Fruit fly (Drosophila melanogaster) whole organism, embryonic: Measurements from ENCODE around the gene CG2691.
A peak's percentile ranks its signal among the peaks of the same experiment; 100 is the strongest.

Experiments
- B-H1 ChIP-seq: fragments of 200-800 bp; sonication (Bioruptor generic); IDR thresholded peaks from 3 replicates; pipeline ENCODE4 v1.3.6; 2022; ENCODE audit warnings: missing biosample characterization, missing genetic modification characterization
- Bdp1 ChIP-seq: fragments of 200-800 bp; sonication (Bioruptor generic); optimal IDR thresholded peaks from 3 replicates; lab custom pipeline; 2016; ENCODE audit warnings: missing biosample characterization, missing genetic modification characterization
- Bgb ChIP-seq: fragments of 200-800 bp; sonication (Bioruptor generic); IDR thresholded peaks from 2 replicates; pipeline ENCODE4 v1.3.6; 2022; ENCODE audit warnings: missing biosample characterization, missing genetic modification characterization; ENCODE audit not compliant: partially characterized antibody
- CG11695 ChIP-seq: fragments of 200-800 bp; sonication (Bioruptor generic); IDR thresholded peaks from 3 replicates; pipeline ENCODE4 v1.3.6; 2022; ENCODE audit warnings: missing biosample characterization, missing genetic modification characterization
- CG11696 ChIP-seq: fragments of 200-800 bp; sonication (Bioruptor generic); IDR thresholded peaks from 2 replicates; pipeline ENCODE4 v1.3.6; 2022; ENCODE audit warnings: missing biosample characterization, missing genetic modification characterization
- CG12219 ChIP-seq: fragments of 200-800 bp; sonication (Bioruptor generic); optimal IDR thresholded peaks from 3 replicates; lab custom pipeline; 2018; ENCODE audit warnings: missing biosample characterization, mild to moderate bottlenecking, missing genetic modification characterization
- CG13624 ChIP-seq: fragments of 200-800 bp; sonication (Bioruptor generic); optimal IDR thresholded peaks from 2 replicates; lab custom pipeline; 2016; ENCODE audit warnings: missing biosample characterization, missing genetic modification characterization
- CG14667 ChIP-seq: fragments of 200-800 bp; sonication (Bioruptor generic); IDR thresholded peaks from 2 replicates; pipeline ENCODE4 v1.3.6; 2022; ENCODE audit warnings: missing biosample characterization, missing genetic modification characterization
- CG14965 ChIP-seq: fragments of 200-800 bp; sonication (Bioruptor generic); optimal IDR thresholded peaks from 2 replicates; lab custom pipeline; 2016; ENCODE audit warnings: missing biosample characterization, missing genetic modification characterization, borderline replicate concordance
- CG15479 ChIP-seq: fragments of 200-800 bp; sonication (Bioruptor generic); optimal IDR thresholded peaks from 3 replicates; lab custom pipeline; 2019; ENCODE audit warnings: missing biosample characterization, mild to moderate bottlenecking, missing genetic modification characterization, moderate library complexity
- CG15514 ChIP-seq: fragments of 200-800 bp; sonication (Bioruptor generic); optimal IDR thresholded peaks from 3 replicates; lab custom pipeline; 2017; ENCODE audit warnings: missing biosample characterization, missing genetic modification characterization, mild to moderate bottlenecking, moderate library complexity, missing genetic modification reagents
- CG16813 ChIP-seq: fragments of 200-800 bp; sonication (Bioruptor generic); IDR thresholded peaks from 3 replicates; pipeline ENCODE4 v1.3.6; 2022; ENCODE audit warnings: missing biosample characterization, missing genetic modification characterization; ENCODE audit not compliant: partially characterized antibody
- CG2199 ChIP-seq: fragments of 200-800 bp; sonication (Bioruptor generic); IDR thresholded peaks from 3 replicates; pipeline ENCODE4 v1.3.6; 2022; ENCODE audit warnings: missing biosample characterization, missing genetic modification characterization
- CG2712 ChIP-seq: fragments of 200-800 bp; optimal IDR thresholded peaks from 3 replicates; lab custom pipeline; 2019; ENCODE audit warnings: missing biosample characterization, mild to moderate bottlenecking, missing genetic modification characterization, moderate library complexity
- CG31388 ChIP-seq: fragments of 200-800 bp; sonication (Bioruptor generic); optimal IDR thresholded peaks from 2 replicates; lab custom pipeline; 2016; ENCODE audit warnings: missing biosample characterization, missing genetic modification characterization
- CG3407 ChIP-seq: fragments of 200-800 bp; sonication (Bioruptor generic); optimal IDR thresholded peaks from 2 replicates; lab custom pipeline; 2018; ENCODE audit warnings: missing biosample characterization, mild to moderate bottlenecking, missing genetic modification characterization
- CG3847 ChIP-seq: fragments of 200-800 bp; sonication (Bioruptor generic); IDR thresholded peaks from 2 replicates; pipeline ENCODE4 v1.3.6; 2022; ENCODE audit warnings: missing biosample characterization, missing genetic modification characterization
- CG4617 ChIP-seq: fragments of 200-800 bp; sonication (Bioruptor generic); optimal IDR thresholded peaks from 3 replicates; lab custom pipeline; 2016; ENCODE audit warnings: missing biosample characterization, missing genetic modification characterization, borderline replicate concordance
- CG6175 ChIP-seq: fragments of 200-800 bp; sonication (Bioruptor generic); IDR thresholded peaks from 3 replicates; pipeline ENCODE4 v1.3.6; 2022; ENCODE audit warnings: missing biosample characterization, missing genetic modification characterization
- CG6791 ChIP-seq: fragments of 200-800 bp; sonication (Bioruptor generic); IDR thresholded peaks from 3 replicates; pipeline ENCODE4 v1.3.6; 2022; ENCODE audit warnings: missing biosample characterization, missing genetic modification characterization; ENCODE audit not compliant: partially characterized antibody
- CG7963 ChIP-seq: fragments of 200-800 bp; sonication (Bioruptor generic); IDR thresholded peaks from 3 replicates; pipeline ENCODE4 v1.3.6; 2022; ENCODE audit warnings: missing biosample characterization, missing genetic modification characterization; ENCODE audit not compliant: partially characterized antibody
- CG7987 ChIP-seq: fragments of 200-800 bp; sonication (Bioruptor generic); optimal IDR thresholded peaks from 2 replicates; lab custom pipeline; 2018; ENCODE audit warnings: missing biosample characterization, mild to moderate bottlenecking, missing genetic modification characterization, moderate library complexity
- CG8944 ChIP-seq: fragments of 200-800 bp; sonication (Bioruptor generic); optimal IDR thresholded peaks from 3 replicates; lab custom pipeline; 2016; ENCODE audit warnings: missing biosample characterization, missing genetic modification characterization
- Camta ChIP-seq: fragments of 200-800 bp; sonication (Bioruptor generic); optimal IDR thresholded peaks from 2 replicates; lab custom pipeline; 2016; ENCODE audit warnings: missing biosample characterization, missing genetic modification characterization
- Drgx ChIP-seq: fragments of 200-800 bp; sonication (Bioruptor generic); IDR thresholded peaks from 2 replicates; pipeline ENCODE4 v1.3.6; 2022; ENCODE audit warnings: missing biosample characterization, missing genetic modification characterization
- Hey ChIP-seq: fragments of 200-800 bp; sonication (Bioruptor generic); optimal IDR thresholded peaks from 3 replicates; lab custom pipeline; 2018; ENCODE audit warnings: missing biosample characterization, mild to moderate bottlenecking, missing genetic modification characterization
- Nf-YC ChIP-seq: fragments of 200-800 bp; optimal IDR thresholded peaks from 3 replicates; lab custom pipeline; 2019; ENCODE audit warnings: missing biosample characterization, mild to moderate bottlenecking, missing genetic modification characterization, moderate library complexity
- Pdp1 ChIP-seq, 2 experiments: fragments of 200-800 bp; sonication (Bioruptor generic); optimal IDR thresholded peaks; 3 replicates each; lab custom pipeline; 2016; ENCODE audit warnings: missing biosample characterization in 2 of 2, missing genetic modification characterization in 2 of 2, mild to moderate bottlenecking in 1 of 2, moderate library complexity in 1 of 2
- Poxn ChIP-seq: fragments of 200-800 bp; sonication (Bioruptor generic); IDR thresholded peaks from 2 replicates; pipeline ENCODE4 v1.3.6; 2022; ENCODE audit warnings: missing biosample characterization, missing genetic modification characterization
- Sry-β ChIP-seq: fragments of 200-800 bp; sonication (Bioruptor generic); optimal IDR thresholded peaks from 2 replicates; lab custom pipeline; 2018; ENCODE audit warnings: missing biosample characterization, mild to moderate bottlenecking, missing genetic modification characterization, moderate library complexity
- Stat92E ChIP-seq, 3 experiments: fragments of >200 bp in 2 of 3; fragments of 200-800 bp in 1 of 3; sonication (Bioruptor generic) in 1 of 3; optimal IDR thresholded peaks; 2 replicates each; lab custom pipeline; 2017 to 2019; ENCODE audit warnings: missing biosample characterization in 3 of 3, missing genetic modification characterization in 3 of 3, mild to moderate bottlenecking in 1 of 3, moderate library complexity in 1 of 3
- Vsx1 ChIP-seq: fragments of 200-800 bp; sonication (Bioruptor generic); optimal IDR thresholded peaks from 2 replicates; lab custom pipeline; 2017; ENCODE audit warnings: missing biosample characterization, mild to moderate bottlenecking, missing genetic modification characterization, missing genetic modification reagents
- Xbp1 ChIP-seq: fragments of 200-800 bp; sonication (Bioruptor generic); optimal IDR thresholded peaks from 3 replicates; lab custom pipeline; 2016; ENCODE audit warnings: missing biosample characterization, mild to moderate bottlenecking, missing genetic modification characterization
- ci ChIP-seq: fragments of 200-800 bp; sonication (Bioruptor generic); IDR thresholded peaks from 3 replicates; pipeline ENCODE4 v1.3.6; 2022; ENCODE audit warnings: missing biosample characterization, missing genetic modification characterization
- gcm ChIP-seq: fragments of 200-800 bp; sonication (Bioruptor generic); optimal IDR thresholded peaks from 2 replicates; lab custom pipeline; 2019; ENCODE audit warnings: missing biosample characterization, mild to moderate bottlenecking, missing genetic modification characterization, moderate library complexity
- gsb ChIP-seq: fragments of 200-800 bp; sonication (Bioruptor generic); IDR thresholded peaks from 2 replicates; pipeline ENCODE4 v1.3.6; 2022; ENCODE audit warnings: missing biosample characterization, missing genetic modification characterization
- ham ChIP-seq: fragments of 200-800 bp; sonication (Bioruptor generic); IDR thresholded peaks from 2 replicates; pipeline ENCODE4 v1.3.6; 2022; ENCODE audit warnings: missing biosample characterization, missing genetic modification characterization
- jing ChIP-seq: fragments of 200-800 bp; sonication (Bioruptor generic); optimal IDR thresholded peaks from 2 replicates; lab custom pipeline; 2018; ENCODE audit warnings: missing biosample characterization, mild to moderate bottlenecking, missing genetic modification characterization
- kah ChIP-seq: fragments of 200-800 bp; sonication (Bioruptor generic); optimal IDR thresholded peaks from 2 replicates; lab custom pipeline; 2018; ENCODE audit warnings: missing biosample characterization, mild to moderate bottlenecking, missing genetic modification characterization
- lilli ChIP-seq: fragments of 200-800 bp; sonication (Bioruptor generic); optimal IDR thresholded peaks from 3 replicates; lab custom pipeline; 2016; ENCODE audit warnings: missing biosample characterization, missing genetic modification characterization
- lola ChIP-seq, 3 experiments: fragments of >200 bp in 2 of 3; fragments of 200-800 bp in 1 of 3; sonication (Bioruptor generic) in 1 of 3; optimal IDR thresholded peaks; 2 replicates each; lab custom pipeline; 2017 to 2019; ENCODE audit warnings: missing biosample characterization in 3 of 3, missing genetic modification characterization in 3 of 3, mild to moderate bottlenecking in 1 of 3, moderate library complexity in 1 of 3
- oc ChIP-seq: fragments of 200-800 bp; sonication (Bioruptor generic); optimal IDR thresholded peaks from 2 replicates; lab custom pipeline; 2018; ENCODE audit warnings: missing biosample characterization, mild to moderate bottlenecking, missing genetic modification characterization, moderate library complexity
- pfk ChIP-seq: fragments of 200-800 bp; sonication (Bioruptor generic); optimal IDR thresholded peaks from 2 replicates; lab custom pipeline; 2018; ENCODE audit warnings: missing biosample characterization, mild to moderate bottlenecking, missing genetic modification characterization, moderate library complexity
- prd ChIP-seq, 3 experiments: fragments of >200 bp in 2 of 3; fragments of 200-800 bp in 1 of 3; sonication (Bioruptor generic) in 1 of 3; optimal IDR thresholded peaks in 2 of 3; IDR thresholded peaks in 1 of 3; 2 replicates in 2 of 3; 3 replicates in 1 of 3; pipeline versions ENCODE4 v1.3.6 to Lab custom; 2017 to 2022; ENCODE audit warnings: missing biosample characterization in 1 of 3, missing genetic modification characterization in 1 of 3
- run ChIP-seq: fragments of 200-800 bp; sonication (Bioruptor generic); optimal IDR thresholded peaks from 3 replicates; lab custom pipeline; 2018; ENCODE audit warnings: missing biosample characterization, mild to moderate bottlenecking, missing genetic modification characterization
- shn ChIP-seq: fragments of 200-800 bp; sonication (Bioruptor generic); optimal IDR thresholded peaks from 3 replicates; lab custom pipeline; 2016; ENCODE audit warnings: missing biosample characterization, missing genetic modification characterization
- sr ChIP-seq: fragments of 200-800 bp; sonication (Bioruptor generic); IDR thresholded peaks from 3 replicates; pipeline ENCODE4 v1.3.6; 2022; ENCODE audit warnings: missing biosample characterization, missing genetic modification characterization
- tio ChIP-seq: fragments of 200-800 bp; sonication (Bioruptor generic); optimal IDR thresholded peaks from 2 replicates; lab custom pipeline; 2017; ENCODE audit warnings: missing biosample characterization, missing genetic modification characterization, inconsistent platforms
- tup ChIP-seq: fragments of 200-800 bp; sonication (Bioruptor generic); optimal IDR thresholded peaks from 2 replicates; lab custom pipeline; 2016; ENCODE audit warnings: missing biosample characterization, mild to moderate bottlenecking, missing genetic modification characterization, moderate library complexity
- zfh1 ChIP-seq: fragments of 200-800 bp; sonication (Bioruptor generic); IDR thresholded peaks from 3 replicates; pipeline ENCODE4 v1.3.6; 2022; ENCODE audit warnings: missing biosample characterization, missing genetic modification characterization

The CG2691 gene

dm6 chrX:13632606-13633005 lies 8.4 kb upstream of the CG2691 start (continued):
- TF ChIP-seq Nf-YC (tag; lab: Kevin White, UChicago) (no peak), CG2712 (tag; lab: Kevin White, UChicago) (no peak), Stat92E (GFP tag; optimal IDR thresholded peaks at IDR 0.05; lab: Kevin White, UChicago) (no peak), Pdp1 (GFP tag; optimal IDR thresholded peaks at IDR 0.05; lab: Kevin White, UChicago) (no peak), Bdp1 (GFP tag; lab: Kevin White, UChicago) (no peak), Hey (tag; lab: Kevin White, UChicago) (no peak), ci (peak; percentile 15; the same call in 1 of the 3 replicates), CG7987 (GFP tag; lab: Kevin White, UChicago) (no peak), CG15514 (GFP tag; lab: Kevin White, UChicago) (peak; percentile 22), shn (GFP tag; lab: Kevin White, UChicago) (no peak), CG15479 (no peak), CG16813 (GFP tag; lab: Robert Waterston, UW) (no peak), lilli (GFP tag; lab: Kevin White, UChicago) (no peak), Sry-β (no peak), tio (GFP tag; lab: Kevin White, UChicago) (no peak), zfh1 (GFP tag; lab: Robert Waterston, UW) (no peak), CG2199 (GFP tag; lab: Robert Waterston, UW) (no peak), gcm (peak; percentile 11), Bgb (no peak), CG14667 (no peak), CG6791 (GFP tag; lab: Robert Waterston, UW) (no peak), CG11695 (GFP tag; lab: Robert Waterston, UW) (peak; percentile 15; the same call in 1 of the 3 replicates), CG11696 (GFP tag; lab: Robert Waterston, UW) (no peak), CG14965 (GFP tag; lab: Kevin White, UChicago) (no peak), run (no peak), Vsx1 (GFP tag; lab: Kevin White, UChicago) (no peak), Camta (GFP tag; lab: Kevin White, UChicago) (no peak), Drgx (GFP tag; lab: Robert Waterston, UW) (no peak), CG13624 (GFP tag; lab: Kevin White, UChicago) (no peak), CG7963 (GFP tag; lab: Robert Waterston, UW) (no peak), CG3407 (GFP tag; lab: Kevin White, UChicago) (peak; percentile 10), ham (GFP tag; lab: Robert Waterston, UW) (no peak), Poxn (no peak), Xbp1 (no peak), sr (peak; percentile 73; the same call in 2 of the 3 replicates), jing (GFP tag; lab: Kevin White, UChicago) (no peak), lola (GFP tag; optimal IDR thresholded peaks at IDR 0.05; lab: Kevin White, UChicago) (no peak), CG6175 (GFP tag; lab: Robert Waterston, UW) (no peak), CG3847 (GFP tag; lab: Robert Waterston, UW) (no peak), B-H1 (GFP tag; lab: Robert Waterston, UW) (no peak), CG8944 (no peak), CG31388 (no peak), CG12219 (GFP tag; lab: Kevin White, UChicago) (peak; percentile 17), CG4617 (no peak), gsb (no peak), tup (GFP tag; lab: Kevin White, UChicago) (no peak), oc (tag; lab: Kevin White, UChicago) (no peak), prd (optimal IDR thresholded peaks at IDR 0.05; lab: Kevin White, UChicago) (no peak), prd (GFP tag; IDR thresholded peaks at IDR 0.05; lab: Robert Waterston, UW) (no peak), pfk (GFP tag; lab: Kevin White, UChicago) (no peak), kah (GFP tag; lab: Kevin White, UChicago) (no peak)
